Fruit fly (Drosophila melanogaster) whole organism, prepupa: Measurements from ENCODE around the gene laf.
A peak's percentile ranks its signal among the peaks of the same experiment; 100 is the strongest.

ENCODE experiments used
- Blimp-1 ChIP-seq: fragments of 200-800 bp; sonication (Bioruptor generic); optimal IDR thresholded peaks from 3 replicates; lab custom pipeline; 2017; ENCODE audit warnings: missing biosample characterization, missing genetic modification characterization, mild to moderate bottlenecking, moderate library complexity, missing genetic modification reagents
- CG10631 ChIP-seq: fragments of 200-800 bp; sonication (Bioruptor generic); optimal IDR thresholded peaks from 2 replicates; lab custom pipeline; 2016; ENCODE audit warnings: missing biosample characterization, missing genetic modification characterization
- CG11762 ChIP-seq: fragments of 200-800 bp; sonication (Bioruptor generic); optimal IDR thresholded peaks from 3 replicates; lab custom pipeline; 2016; ENCODE audit warnings: missing biosample characterization, missing genetic modification characterization; ENCODE audit not compliant: insufficient read depth
- CG15336 ChIP-seq: fragments of 200-800 bp; sonication (Bioruptor generic); IDR thresholded peaks from 2 replicates; pipeline ENCODE4 v1.3.6; 2022; ENCODE audit warnings: missing biosample characterization, missing genetic modification characterization
- CG1621 ChIP-seq: fragments of 200-800 bp; sonication (Bioruptor generic); optimal IDR thresholded peaks from 3 replicates; lab custom pipeline; 2018; ENCODE audit warnings: missing biosample characterization, mild to moderate bottlenecking, missing genetic modification characterization
- CG3032 ChIP-seq: fragments of 200-800 bp; optimal IDR thresholded peaks from 2 replicates; lab custom pipeline; 2019; ENCODE audit warnings: missing biosample characterization, mild to moderate bottlenecking, missing genetic modification characterization, moderate library complexity
- CG32006 ChIP-seq: fragments of 200-800 bp; sonication (Bioruptor generic); optimal IDR thresholded peaks from 3 replicates; lab custom pipeline; 2017; ENCODE audit warnings: missing biosample characterization, mild to moderate bottlenecking, missing genetic modification characterization
- CG34406 ChIP-seq: fragments of 200-800 bp; sonication (Bioruptor generic); optimal IDR thresholded peaks from 3 replicates; lab custom pipeline; 2016; ENCODE audit warnings: missing biosample characterization, missing genetic modification characterization
- CG3919 ChIP-seq: fragments of 200-800 bp; sonication (Bioruptor generic); optimal IDR thresholded peaks from 3 replicates; lab custom pipeline; 2016; ENCODE audit warnings: missing biosample characterization, missing genetic modification characterization
- CG4318 ChIP-seq: fragments of 200-800 bp; sonication (Bioruptor generic); optimal IDR thresholded peaks from 3 replicates; lab custom pipeline; 2017; ENCODE audit warnings: missing biosample characterization, mild to moderate bottlenecking, missing genetic modification characterization
- CG6792 ChIP-seq: fragments of 200-800 bp; sonication (Bioruptor generic); optimal IDR thresholded peaks from 3 replicates; lab custom pipeline; 2016; ENCODE audit warnings: missing biosample characterization, missing genetic modification characterization
- CG6808 ChIP-seq: fragments of 200-800 bp; sonication (Bioruptor generic); optimal IDR thresholded peaks from 3 replicates; lab custom pipeline; 2017; ENCODE audit warnings: missing biosample characterization, missing genetic modification characterization, mild to moderate bottlenecking, moderate library complexity, missing genetic modification reagents
- CG6854 ChIP-seq: fragments of 200-800 bp; sonication (Bioruptor generic); optimal IDR thresholded peaks from 2 replicates; lab custom pipeline; 2017; ENCODE audit warnings: missing biosample characterization, mild to moderate bottlenecking, missing genetic modification characterization
- CG7368 ChIP-seq: fragments of 200-800 bp; sonication (Bioruptor generic); optimal IDR thresholded peaks from 3 replicates; lab custom pipeline; 2016; ENCODE audit warnings: missing biosample characterization, missing genetic modification characterization
- CG8319 ChIP-seq: fragments of 200-800 bp; sonication (Bioruptor generic); optimal IDR thresholded peaks from 3 replicates; lab custom pipeline; 2016; ENCODE audit warnings: missing biosample characterization, missing genetic modification characterization
- CG8632 ChIP-seq: fragments of 200-800 bp; sonication (Bioruptor generic); optimal IDR thresholded peaks from 3 replicates; lab custom pipeline; 2016; ENCODE audit warnings: missing biosample characterization, missing genetic modification characterization
- CG9139 ChIP-seq: fragments of 200-800 bp; sonication (Bioruptor generic); optimal IDR thresholded peaks from 3 replicates; lab custom pipeline; 2017; ENCODE audit warnings: missing biosample characterization, mild to moderate bottlenecking, missing genetic modification characterization
- Eip75B ChIP-seq: fragments of 200-800 bp; sonication (Bioruptor generic); optimal IDR thresholded peaks from 3 replicates; lab custom pipeline; 2016; ENCODE audit warnings: missing biosample characterization, missing genetic modification characterization
- Eip78C ChIP-seq: fragments of 200-800 bp; sonication (Bioruptor generic); peaks from one replicate; lab custom pipeline; 2016; ENCODE audit warnings: missing biosample characterization, missing genetic modification characterization
- Hr39 ChIP-seq: fragments of 200-800 bp; sonication (Bioruptor generic); optimal IDR thresholded peaks from 2 replicates; lab custom pipeline; 2016; ENCODE audit warnings: missing biosample characterization, missing genetic modification characterization
- Met ChIP-seq: fragments of 200-800 bp; sonication (Bioruptor generic); optimal IDR thresholded peaks from 3 replicates; lab custom pipeline; 2016; ENCODE audit warnings: missing biosample characterization, missing genetic modification characterization
- OdsH ChIP-seq: fragments of 200-800 bp; sonication (Bioruptor generic); optimal IDR thresholded peaks from 3 replicates; lab custom pipeline; 2016; ENCODE audit warnings: missing biosample characterization, missing genetic modification characterization
- Smox ChIP-seq: fragments of 200-800 bp; sonication (Bioruptor generic); optimal IDR thresholded peaks from 3 replicates; lab custom pipeline; 2016; ENCODE audit warnings: missing biosample characterization, missing genetic modification characterization
- Sox102F ChIP-seq: fragments of 200-800 bp; sonication (Bioruptor generic); optimal IDR thresholded peaks from 2 replicates; lab custom pipeline; 2016; ENCODE audit warnings: missing biosample characterization, mild to moderate bottlenecking, missing genetic modification characterization
- Sox14 ChIP-seq: fragments of 200-800 bp; sonication (Bioruptor generic); optimal IDR thresholded peaks from 3 replicates; lab custom pipeline; 2016; ENCODE audit warnings: missing biosample characterization, missing genetic modification characterization
- Sox15 ChIP-seq: fragments of 200-800 bp; sonication (Bioruptor generic); optimal IDR thresholded peaks from 3 replicates; lab custom pipeline; 2016; ENCODE audit warnings: missing biosample characterization, missing genetic modification characterization
- achi ChIP-seq: fragments of 200-800 bp; sonication (Bioruptor generic); optimal IDR thresholded peaks from 3 replicates; lab custom pipeline; 2016; ENCODE audit warnings: missing biosample characterization, missing genetic modification characterization
- acj6 ChIP-seq: fragments of 200-800 bp; sonication (Bioruptor generic); optimal IDR thresholded peaks from 3 replicates; lab custom pipeline; 2016; ENCODE audit warnings: missing biosample characterization, missing genetic modification characterization
- cyc ChIP-seq: fragments of 200-800 bp; sonication (Bioruptor generic); optimal IDR thresholded peaks from 3 replicates; lab custom pipeline; 2016; ENCODE audit warnings: missing biosample characterization, missing genetic modification characterization
- dac ChIP-seq: fragments of 200-800 bp; sonication (Bioruptor generic); optimal IDR thresholded peaks from 2 replicates; lab custom pipeline; 2017; ENCODE audit warnings: missing biosample characterization, mild to moderate bottlenecking, missing genetic modification characterization
- eg ChIP-seq: fragments of 200-800 bp; sonication (Bioruptor generic); IDR thresholded peaks from 3 replicates; pipeline ENCODE4 v1.3.6; 2022; ENCODE audit warnings: missing biosample characterization, missing genetic modification characterization
- esn ChIP-seq: fragments of 200-800 bp; sonication (Bioruptor generic); optimal IDR thresholded peaks from 2 replicates; lab custom pipeline; 2016; ENCODE audit warnings: missing biosample characterization, mild to moderate bottlenecking, missing genetic modification characterization, moderate library complexity
- fd59A ChIP-seq: fragments of 200-800 bp; sonication (Bioruptor generic); optimal IDR thresholded peaks from 2 replicates; lab custom pipeline; 2017; ENCODE audit warnings: missing biosample characterization, mild to moderate bottlenecking, missing genetic modification characterization, missing genetic modification reagents
- fd85E ChIP-seq: fragments of 200-800 bp; sonication (Bioruptor generic); optimal IDR thresholded peaks from 3 replicates; lab custom pipeline; 2016; ENCODE audit warnings: missing biosample characterization, missing genetic modification characterization
- fkh ChIP-seq: fragments of 200-800 bp; sonication (Bioruptor generic); optimal IDR thresholded peaks from 3 replicates; lab custom pipeline; 2017; ENCODE audit warnings: missing biosample characterization, mild to moderate bottlenecking, missing genetic modification characterization, moderate library complexity
- net ChIP-seq: fragments of 200-800 bp; sonication (Bioruptor generic); optimal IDR thresholded peaks from 3 replicates; lab custom pipeline; 2016; ENCODE audit warnings: missing biosample characterization, missing genetic modification characterization
- pdm3 ChIP-seq: fragments of 200-800 bp; sonication (Bioruptor generic); optimal IDR thresholded peaks from 3 replicates; lab custom pipeline; 2016; ENCODE audit warnings: missing biosample characterization, missing genetic modification characterization
- spab ChIP-seq: fragments of 200-800 bp; sonication (Bioruptor generic); optimal IDR thresholded peaks from 2 replicates; lab custom pipeline; 2017; ENCODE audit warnings: missing biosample characterization, mild to moderate bottlenecking, missing genetic modification characterization, missing genetic modification reagents
- ss ChIP-seq, 2 experiments: fragments of 200-800 bp; sonication (Bioruptor generic); optimal IDR thresholded peaks; 2 replicates in 1 of 2; 3 replicates in 1 of 2; lab custom pipeline; 2017 to 2018; ENCODE audit warnings: mild to moderate bottlenecking in 2 of 2, missing biosample characterization in 2 of 2, missing genetic modification characterization in 2 of 2, moderate library complexity in 1 of 2
- svp ChIP-seq: fragments of 200-800 bp; sonication (Bioruptor generic); peaks from one replicate; lab custom pipeline; 2016; ENCODE audit warnings: missing biosample characterization, missing genetic modification characterization
- topi ChIP-seq: fragments of 200-800 bp; sonication (Bioruptor generic); optimal IDR thresholded peaks from 3 replicates; lab custom pipeline; 2016; ENCODE audit warnings: missing biosample characterization, missing genetic modification characterization
- vri ChIP-seq: fragments of 200-800 bp; sonication (Bioruptor generic); optimal IDR thresholded peaks from 3 replicates; lab custom pipeline; 2016; ENCODE audit warnings: missing biosample characterization, mild to moderate bottlenecking, missing genetic modification characterization

The laf gene

DNA sequence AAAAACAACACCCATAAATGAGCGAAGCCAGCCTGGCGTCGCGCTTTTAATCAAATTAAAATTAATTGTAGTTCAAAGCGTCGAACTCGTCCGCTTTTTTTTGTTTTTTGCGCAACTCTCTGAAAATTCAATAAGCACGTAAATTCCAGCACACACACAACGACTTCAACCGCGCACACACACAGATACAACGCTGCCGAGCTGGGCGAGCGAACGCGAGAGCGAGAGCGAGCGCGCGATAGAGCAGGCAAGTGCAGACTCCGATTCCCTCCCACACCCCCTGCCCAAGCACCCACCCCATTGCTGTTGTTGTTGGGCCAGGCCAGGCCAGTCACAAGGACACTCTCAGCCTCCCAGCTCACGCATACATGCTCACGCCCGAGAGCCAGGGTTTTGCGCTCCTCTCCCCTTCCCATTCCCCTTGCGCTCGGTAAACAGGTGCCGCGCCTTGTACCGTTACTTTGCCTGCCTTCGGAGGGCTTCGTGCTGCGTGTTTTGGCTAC lies 32.6 kb upstream of the laf start (continued):
- TF ChIP-seq CG11762 (GFP tag; lab: Kevin White, UChicago) = no peak
- no peak for TF ChIP-seq acj6
- peak; percentile 29 for TF ChIP-seq CG9139 (GFP tag; lab: Kevin White, UChicago)
- no peak for TF ChIP-seq esn (GFP tag; lab: Kevin White, UChicago)
- peak; percentile 15 for TF ChIP-seq net (GFP tag; lab: Kevin White, UChicago)
- no peak for TF ChIP-seq Sox14 (GFP tag; lab: Kevin White, UChicago)
- peak; percentile 39 for TF ChIP-seq CG6854 (GFP tag; lab: Kevin White, UChicago)
- peak; percentile 34; the same call in 1 of the 2 replicates for TF ChIP-seq CG15336 (GFP tag; lab: Robert Waterston, UW)
- peak; percentile 40; the same call in 1 of the 3 replicates for TF ChIP-seq eg
- no peak for TF ChIP-seq Eip75B (GFP tag; lab: Kevin White, UChicago)
- no peak for TF ChIP-seq Sox102F
- peak; percentile 90 for TF ChIP-seq svp
- TF ChIP-seq CG34406 (GFP tag; lab: Kevin White, UChicago) = no peak
- no peak for TF ChIP-seq cyc
- TF ChIP-seq Sox15 = no peak
- TF ChIP-seq Blimp-1 = no peak

DNA sequence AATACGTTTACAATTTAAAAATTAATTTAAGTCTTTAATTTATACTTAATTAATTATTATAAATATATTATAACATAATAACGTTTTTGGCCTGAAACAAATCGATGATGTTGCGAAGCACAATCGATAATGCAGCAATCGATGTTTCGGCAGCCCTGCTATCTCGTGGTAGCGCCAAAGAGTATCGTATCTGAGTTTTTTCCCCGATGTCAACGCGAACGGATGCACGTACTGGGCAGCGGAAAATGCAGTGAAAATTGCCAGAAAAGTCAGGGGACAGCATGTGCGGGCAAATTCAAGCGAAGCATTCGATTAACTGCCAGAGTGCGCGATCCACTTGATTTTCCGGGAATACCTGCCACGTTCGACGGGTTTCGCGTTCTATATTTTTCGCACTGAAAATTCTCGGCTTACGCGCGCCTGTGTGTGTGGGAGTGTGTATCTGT lies 32.1 kb upstream of the laf start, which contains the start of gene Cdep:
Cdep (plus strand) TSS at position 188 of the 446 bp plus-strand sequence.
- TF ChIP-seq cyc (peak; percentile 2), dac (no peak), achi (GFP tag; lab: Kevin White, UChicago) (peak; percentile 49), CG3919 (GFP tag; lab: Kevin White, UChicago) (peak; percentile 21), spab (no peak), CG6792 (GFP tag; lab: Kevin White, UChicago) (no peak), CG1621 (tag; lab: Kevin White, UChicago) (peak; percentile 5), esn (GFP tag; lab: Kevin White, UChicago) (peak; percentile 21), CG6808 (peak; percentile 30), Hr39 (GFP tag; lab: Kevin White, UChicago) (peak; percentile 2), vri (GFP tag; lab: Kevin White, UChicago) (peak; percentile 18), ss (GFP tag; optimal IDR thresholded peaks at IDR 0.05; lab: Kevin White, UChicago) (peak in 1 of 2 experiments; percentile 20), CG32006 (GFP tag; lab: Kevin White, UChicago) (peak; percentile 17), Sox102F (peak; percentile 34), fd59A (GFP tag; lab: Kevin White, UChicago) (no peak), topi (GFP tag; lab: Kevin White, UChicago) (peak; percentile 33), CG11762 (GFP tag; lab: Kevin White, UChicago) (no peak), fd85E (GFP tag; lab: Kevin White, UChicago) (no peak), pdm3 (no peak), CG4318 (GFP tag; lab: Kevin White, UChicago) (no peak), CG8632 (GFP tag; lab: Kevin White, UChicago) (peak; percentile 4), CG10631 (GFP tag; lab: Kevin White, UChicago) (peak; percentile 15), OdsH (GFP tag; lab: Kevin White, UChicago) (peak; percentile 14), net (GFP tag; lab: Kevin White, UChicago) (no peak), Smox (GFP tag; lab: Kevin White, UChicago) (peak; percentile 17), CG6854 (GFP tag; lab: Kevin White, UChicago) (peak; percentile 22), CG8319 (no peak), acj6 (peak; percentile 30), fkh (GFP tag; lab: Kevin White, UChicago) (no peak), CG7368 (GFP tag; lab: Kevin White, UChicago) (peak; percentile 0), CG3032 (tag; lab: Kevin White, UChicago) (peak; percentile 43), Eip78C (peak; percentile 69), eg (peak; percentile 58; the same call in 1 of the 3 replicates), CG15336 (GFP tag; lab: Robert Waterston, UW) (0 out of 2 replicates have a peak, but pooled peaks have one; percentile 29), Met (GFP tag; lab: Kevin White, UChicago) (peak; percentile 42)
